Worm (Caenorhabditis elegans): ENCODE data around the gene ZK899.7.

DNA sequence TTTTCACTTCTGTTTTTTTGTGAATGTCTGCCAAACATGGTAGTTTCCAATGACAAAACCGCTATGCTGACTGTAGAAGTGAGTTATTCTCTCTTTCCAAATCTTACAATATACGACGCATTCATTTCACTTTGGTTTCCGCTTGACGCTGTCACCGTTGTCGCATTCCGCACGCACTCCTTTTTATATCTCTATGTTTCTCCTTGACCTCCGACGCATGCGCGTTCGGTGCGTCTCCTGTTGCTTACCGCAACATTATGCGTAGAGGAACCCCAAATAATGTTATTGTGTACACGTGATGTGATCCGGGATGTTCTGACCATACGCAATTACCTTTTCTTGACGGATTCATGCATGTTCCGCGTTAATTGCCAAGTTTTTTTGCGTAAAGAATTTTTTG lies 47.3 kb downstream of the ZK899.7 start:
- TF ChIP-seq hnd-1 (tag; optimal IDR thresholded peaks at IDR 0.05), result no peak
- no peak for TF ChIP-seq tbx-11 (GFP tag; IDR thresholded peaks at IDR 0.05)
- no peak for TF ChIP-seq tbx-37 (GFP tag; conservative IDR thresholded peaks at IDR 0.05)
- no peak for TF ChIP-seq hmbx-1 (tag; optimal IDR thresholded peaks at IDR 0.05)
- no peak for TF ChIP-seq ama-1 (optimal IDR thresholded peaks at IDR 0.05)
- TF ChIP-seq ets-7 (tag; optimal IDR thresholded peaks at IDR 0.05), result no peak
- no peak for TF ChIP-seq pes-1 (GFP tag; IDR thresholded peaks at IDR 0.05)
- no peak for TF ChIP-seq tra-4 (tag; optimal IDR thresholded peaks at IDR 0.05)
- no peak for TF ChIP-seq sea-1 (GFP tag; conservative IDR thresholded peaks at IDR 0.05)
- no peak for TF ChIP-seq F13C5.2 (tag; optimal IDR thresholded peaks at IDR 0.05)
- no peak for TF ChIP-seq aly-1 (tag; optimal IDR thresholded peaks at IDR 0.05)
- TF ChIP-seq B0310.2 (tag; optimal IDR thresholded peaks at IDR 0.05), result no peak

Data from whole organism, early embryonic.